Worm (Caenorhabditis elegans) whole organism, young adult: ENCODE data around the gene gspd-1.

ENCODE experiments used
- D2030.7 ChIP-seq: fragments of 200-800 bp; sonication (Bioruptor generic); IDR thresholded peaks from 2 replicates; pipeline ENCODE4 v1.3.6; 2022; ENCODE audit warnings: missing genetic modification reagents, missing genetic modification characterization, missing compliant biosample characterization
- F33H1.4 ChIP-seq: fragments of 200-800 bp; sonication (Bioruptor generic); IDR thresholded peaks from 2 replicates; pipeline ENCODE4 v1.3.6; 2022; ENCODE audit warnings: missing genetic modification reagents, missing genetic modification characterization, missing compliant biosample characterization
- F37B4.10 ChIP-seq: fragments of 200-800 bp; sonication (Bioruptor generic); IDR thresholded peaks from 2 replicates; pipeline ENCODE4 v1.3.6; 2022; ENCODE audit warnings: missing genetic modification characterization, missing compliant biosample characterization
- F49E8.2 ChIP-seq: sonication (generic microtip); optimal IDR thresholded peaks from 3 replicates; lab custom pipeline; 2017; ENCODE audit warnings: missing genetic modification characterization, mild to moderate bottlenecking, missing compliant biosample characterization, antibody characterized with exemption, moderate library complexity; ENCODE audit not compliant: insufficient read depth
- F52B5.7 ChIP-seq: sonication (generic microtip); optimal IDR thresholded peaks from 2 replicates; lab custom pipeline; 2016; ENCODE audit warnings: mild to moderate bottlenecking, missing genetic modification characterization, missing compliant biosample characterization
- T07F8.4 ChIP-seq: sonication (generic microtip); optimal IDR thresholded peaks from 2 replicates; lab custom pipeline; 2016; ENCODE audit warnings: mild to moderate bottlenecking, missing genetic modification characterization, moderate library complexity, missing compliant biosample characterization
- T26A5.8 ChIP-seq: sonication (generic microtip); optimal IDR thresholded peaks from 2 replicates; lab custom pipeline; 2016; ENCODE audit warnings: missing genetic modification characterization, missing compliant biosample characterization
- Y53G8AR.9 ChIP-seq: fragments of 200-800 bp; sonication (Bioruptor generic); conservative IDR thresholded peaks from 2 replicates; pipeline ENCODE4 v1.3.6; 2022; ENCODE audit warnings: missing genetic modification reagents, missing genetic modification characterization, missing compliant biosample characterization
- aptf-2 ChIP-seq: fragments of 200-800 bp; sonication (Bioruptor generic); conservative IDR thresholded peaks from 2 replicates; pipeline ENCODE4 v1.3.6; 2022; ENCODE audit warnings: missing genetic modification reagents, missing genetic modification characterization, missing compliant biosample characterization
- aptf-3 ChIP-seq: fragments of 200-800 bp; sonication (Bioruptor generic); IDR thresholded peaks from 2 replicates; pipeline ENCODE4 v1.3.6; 2022; ENCODE audit warnings: missing genetic modification characterization, missing compliant biosample characterization
- atf-7 ChIP-seq: sonication (generic microtip); optimal IDR thresholded peaks from 2 replicates; lab custom pipeline; 2017; ENCODE audit warnings: mild to moderate bottlenecking, missing genetic modification characterization, missing compliant biosample characterization
- bed-1 ChIP-seq: fragments of 200-800 bp; sonication (Bioruptor generic); IDR thresholded peaks from 2 replicates; pipeline ENCODE4 v1.3.6; 2022; ENCODE audit warnings: missing genetic modification reagents, missing genetic modification characterization, missing compliant biosample characterization
- bed-2 ChIP-seq: fragments of 200-800 bp; sonication (Bioruptor generic); IDR thresholded peaks from 2 replicates; pipeline ENCODE4 v1.3.6; 2022; ENCODE audit warnings: missing genetic modification reagents, missing genetic modification characterization, missing compliant biosample characterization
- ccch-3 ChIP-seq: fragments of 200-800 bp; sonication (Bioruptor generic); optimal IDR thresholded peaks from 2 replicates; lab custom pipeline; 2018; ENCODE audit warnings: mild to moderate bottlenecking, missing genetic modification characterization, missing compliant biosample characterization
- cebp-1 ChIP-seq, 2 experiments: fragments of 200-800 bp in 1 of 2; sonication (Bioruptor generic) in 1 of 2; sonication (generic microtip) in 1 of 2; IDR thresholded peaks in 1 of 2; optimal IDR thresholded peaks in 1 of 2; 2 replicates each; pipeline versions ENCODE4 v1.3.6 to Lab custom; 2017 to 2022; ENCODE audit warnings: missing compliant biosample characterization in 2 of 2, missing genetic modification characterization in 2 of 2, mild to moderate bottlenecking in 1 of 2, missing genetic modification reagents in 1 of 2, moderate library complexity in 1 of 2
- ceh-40 ChIP-seq: fragments of 200-800 bp; sonication (Bioruptor generic); IDR thresholded peaks from 2 replicates; pipeline ENCODE4 v1.3.6; 2022; ENCODE audit warnings: missing genetic modification characterization, missing compliant biosample characterization
- ceh-79 ChIP-seq: sonication (generic microtip); optimal IDR thresholded peaks from 2 replicates; lab custom pipeline; 2017; ENCODE audit warnings: mild to moderate bottlenecking, missing genetic modification characterization, missing compliant biosample characterization
- dox-1 ChIP-seq: fragments of 200-800 bp; sonication (Bioruptor generic); IDR thresholded peaks from 2 replicates; pipeline ENCODE4 v1.3.6; 2022; ENCODE audit warnings: missing genetic modification reagents, missing genetic modification characterization, missing compliant biosample characterization
- egl-44 ChIP-seq: fragments of 200-800 bp; sonication (Bioruptor generic); IDR thresholded peaks from 2 replicates; pipeline ENCODE4 v1.3.6; 2022; ENCODE audit warnings: missing genetic modification reagents, missing genetic modification characterization, missing compliant biosample characterization
- ekl-4 ChIP-seq: fragments of 200-800 bp; sonication (Bioruptor generic); IDR thresholded peaks from 2 replicates; pipeline ENCODE4 v1.3.6; 2022; ENCODE audit warnings: missing genetic modification reagents, missing genetic modification characterization, missing compliant biosample characterization
- fkh-3 ChIP-seq: sonication (generic microtip); optimal IDR thresholded peaks from 2 replicates; lab custom pipeline; 2016; ENCODE audit warnings: mild to moderate bottlenecking, missing genetic modification characterization, missing compliant biosample characterization
- hmg-1.2 ChIP-seq: fragments of 200-800 bp; sonication (Bioruptor generic); IDR thresholded peaks from 2 replicates; pipeline ENCODE4 v1.3.6; 2022; ENCODE audit warnings: missing genetic modification reagents, missing genetic modification characterization, missing compliant biosample characterization
- lag-1 ChIP-seq: fragments of 200-800 bp; sonication (Bioruptor generic); IDR thresholded peaks from 2 replicates; pipeline ENCODE4 v1.3.6; 2022; ENCODE audit warnings: missing genetic modification reagents, missing genetic modification characterization, missing compliant biosample characterization
- let-526 ChIP-seq: fragments of 200-800 bp; sonication (Bioruptor generic); IDR thresholded peaks from 2 replicates; pipeline ENCODE4 v1.3.6; 2022; ENCODE audit warnings: missing genetic modification reagents, missing genetic modification characterization, missing compliant biosample characterization
- let-607 ChIP-seq, 2 experiments: fragments of 200-800 bp in 1 of 2; sonication (Bioruptor generic) in 1 of 2; sonication (generic microtip) in 1 of 2; optimal IDR thresholded peaks; 2 replicates each; lab custom pipeline; 2016 to 2018; ENCODE audit warnings: mild to moderate bottlenecking in 2 of 2, missing compliant biosample characterization in 2 of 2, missing genetic modification characterization in 2 of 2, moderate library complexity in 2 of 2, missing genotype in 1 of 2
- lin-26 ChIP-seq: fragments of 200-800 bp; sonication (Bioruptor generic); IDR thresholded peaks from 2 replicates; pipeline ENCODE4 v1.3.6; 2022; ENCODE audit warnings: missing genetic modification reagents, missing genetic modification characterization, missing compliant biosample characterization
- lin-40 ChIP-seq: sonication (generic microtip); optimal IDR thresholded peaks from 2 replicates; lab custom pipeline; 2016; ENCODE audit warnings: missing genetic modification characterization, mild to moderate bottlenecking, missing compliant biosample characterization, missing genotype, missing genetic modification reagents
- lir-1 ChIP-seq: fragments of 200-800 bp; sonication (Bioruptor generic); conservative IDR thresholded peaks from 2 replicates; pipeline ENCODE4 v1.3.6; 2022; ENCODE audit warnings: missing genetic modification reagents, missing genetic modification characterization, missing compliant biosample characterization
- lsl-1 ChIP-seq: fragments of 200-800 bp; sonication (Bioruptor generic); optimal IDR thresholded peaks from 2 replicates; lab custom pipeline; 2018; ENCODE audit warnings: mild to moderate bottlenecking, missing genetic modification characterization, moderate library complexity, missing compliant biosample characterization
- madf-3 ChIP-seq: fragments of 200-800 bp; sonication (Bioruptor generic); IDR thresholded peaks from 2 replicates; pipeline ENCODE4 v1.3.6; 2022; ENCODE audit warnings: missing genetic modification reagents, missing genetic modification characterization, missing compliant biosample characterization
- nhr-80 ChIP-seq: sonication (generic microtip); optimal IDR thresholded peaks from 2 replicates; lab custom pipeline; 2016; ENCODE audit warnings: missing genetic modification characterization, missing compliant biosample characterization
- pha-4 ChIP-seq: fragments of 150-350 bp; sonication (generic microtip); optimal IDR thresholded peaks from 2 replicates; lab custom pipeline; 2014; ENCODE audit warnings: missing biosample characterization, missing genetic modification reagents, missing genetic modification characterization
- snpc-1.1 ChIP-seq: sonication (generic microtip); optimal IDR thresholded peaks from 2 replicates; lab custom pipeline; 2017; ENCODE audit warnings: missing genetic modification characterization, mild to moderate bottlenecking, missing compliant biosample characterization, antibody characterized with exemption, moderate library complexity, missing genotype, missing genetic modification reagents; ENCODE audit not compliant: insufficient read depth
- snpc-1.3 ChIP-seq: sonication (generic microtip); optimal IDR thresholded peaks from 2 replicates; lab custom pipeline; 2017; ENCODE audit warnings: missing genetic modification characterization, mild to moderate bottlenecking, missing compliant biosample characterization, antibody characterized with exemption, moderate library complexity, missing genotype, missing genetic modification reagents; ENCODE audit not compliant: insufficient read depth
- snpc-3.4 ChIP-seq: sonication (generic microtip); optimal IDR thresholded peaks from 2 replicates; lab custom pipeline; 2017; ENCODE audit warnings: missing genetic modification characterization, mild to moderate bottlenecking, missing compliant biosample characterization, antibody characterized with exemption, moderate library complexity, missing genotype, missing genetic modification reagents
- somi-1 ChIP-seq: fragments of 200-800 bp; sonication (Bioruptor generic); optimal IDR thresholded peaks from 2 replicates; lab custom pipeline; 2018; ENCODE audit warnings: mild to moderate bottlenecking, missing genetic modification characterization, missing compliant biosample characterization
- tlf-1 ChIP-seq: fragments of 200-800 bp; sonication (Bioruptor generic); optimal IDR thresholded peaks from 2 replicates; lab custom pipeline; 2018; ENCODE audit warnings: mild to moderate bottlenecking, missing genetic modification characterization, missing compliant biosample characterization
- unc-130 ChIP-seq: sonication (generic microtip); optimal IDR thresholded peaks from 2 replicates; lab custom pipeline; 2016; ENCODE audit warnings: missing genetic modification reagents, missing genetic modification characterization, missing compliant biosample characterization
- zfh-2 ChIP-seq: fragments of 200-800 bp; sonication (Bioruptor generic); conservative IDR thresholded peaks from 2 replicates; pipeline ENCODE4 v1.3.6; 2022; ENCODE audit warnings: missing genetic modification reagents, missing genetic modification characterization, missing compliant biosample characterization
- ztf-25 ChIP-seq: fragments of 200-800 bp; sonication (Bioruptor generic); IDR thresholded peaks from 2 replicates; pipeline ENCODE4 v1.3.6; 2022; ENCODE audit warnings: missing genetic modification reagents, missing genetic modification characterization, missing compliant biosample characterization
- ztf-6 ChIP-seq: fragments of 200-800 bp; sonication (Bioruptor generic); IDR thresholded peaks from 2 replicates; pipeline ENCODE4 v1.3.6; 2022; ENCODE audit warnings: missing genetic modification reagents, missing genetic modification characterization, missing compliant biosample characterization

The gspd-1 gene

DNA sequence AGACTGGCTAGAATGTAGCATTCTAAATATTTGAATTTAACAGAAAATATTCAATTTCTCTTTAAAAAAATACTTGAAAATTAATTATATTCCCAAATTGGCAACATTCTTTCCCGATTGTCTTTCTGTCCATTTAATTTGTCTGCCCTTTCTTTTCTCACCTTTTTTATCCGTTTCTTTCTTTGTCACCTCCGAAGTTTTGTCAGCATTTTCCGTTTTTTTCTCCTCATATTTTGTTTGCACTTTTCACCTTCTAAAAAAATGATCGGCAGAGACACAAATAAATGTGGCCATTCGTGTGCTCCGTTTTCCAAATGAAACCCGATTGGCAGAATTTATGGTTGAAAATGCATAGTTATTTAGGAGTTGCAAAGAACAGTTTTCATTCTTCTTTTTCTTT, 1.1 kb upstream of the gspd-1 start:
- TF ChIP-seq ztf-25 (GFP tag; lab: Robert Waterston, UW) = no peak
- peak; percentile 5 for TF ChIP-seq nhr-80
- TF ChIP-seq aptf-2 (GFP tag; lab: Robert Waterston, UW) = no peak
- no peak for TF ChIP-seq unc-130 (GFP tag; lab: Kevin White, UChicago)
- TF ChIP-seq ccch-3 = no peak
- TF ChIP-seq let-607 (tag; optimal IDR thresholded peaks at IDR 0.05; lab: Kevin White, UChicago) = no peak
- TF ChIP-seq F37B4.10 (GFP tag; lab: Robert Waterston, UW) = no peak
- no peak for TF ChIP-seq ztf-6 (GFP tag; lab: Robert Waterston, UW)

DNA sequence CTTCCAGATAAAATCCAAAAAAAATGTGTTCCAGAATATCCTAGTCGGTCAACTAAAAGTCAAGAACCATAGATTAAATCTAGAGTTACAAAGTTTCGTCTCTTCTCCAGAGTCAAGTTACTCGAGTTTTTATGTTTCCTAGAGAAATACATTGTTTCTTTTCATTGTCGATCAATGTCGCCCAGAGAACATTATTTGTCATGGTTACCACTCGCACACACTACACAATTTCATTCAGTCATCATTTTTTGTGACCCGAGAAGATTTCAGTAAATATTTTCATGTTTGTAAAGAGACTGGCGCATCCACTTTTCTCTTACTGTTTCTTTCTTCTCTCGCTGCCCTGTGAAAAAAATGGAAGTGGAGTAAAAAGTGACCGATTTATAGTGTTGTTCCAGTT, 579 bp upstream of the gspd-1 start:
- TF ChIP-seq bed-1 = no peak
- no peak for TF ChIP-seq ekl-4 (GFP tag; lab: Robert Waterston, UW)
- no peak for TF ChIP-seq T26A5.8
- no peak for TF ChIP-seq egl-44
- no peak for TF ChIP-seq ceh-40 (GFP tag; lab: Robert Waterston, UW)
- TF ChIP-seq zfh-2 (GFP tag; lab: Robert Waterston, UW) = no peak
- no peak for TF ChIP-seq madf-3 (GFP tag; lab: Robert Waterston, UW)
- TF ChIP-seq atf-7 (tag; lab: Kevin White, UChicago) = no peak
- no peak for TF ChIP-seq tlf-1 (GFP tag; lab: Kevin White, UChicago)
- no peak for TF ChIP-seq fkh-3 (tag; lab: Kevin White, UChicago)
- no peak for TF ChIP-seq lag-1 (GFP tag; lab: Robert Waterston, UW)
- TF ChIP-seq somi-1 (GFP tag; lab: Kevin White, UChicago) = no peak

DNA sequence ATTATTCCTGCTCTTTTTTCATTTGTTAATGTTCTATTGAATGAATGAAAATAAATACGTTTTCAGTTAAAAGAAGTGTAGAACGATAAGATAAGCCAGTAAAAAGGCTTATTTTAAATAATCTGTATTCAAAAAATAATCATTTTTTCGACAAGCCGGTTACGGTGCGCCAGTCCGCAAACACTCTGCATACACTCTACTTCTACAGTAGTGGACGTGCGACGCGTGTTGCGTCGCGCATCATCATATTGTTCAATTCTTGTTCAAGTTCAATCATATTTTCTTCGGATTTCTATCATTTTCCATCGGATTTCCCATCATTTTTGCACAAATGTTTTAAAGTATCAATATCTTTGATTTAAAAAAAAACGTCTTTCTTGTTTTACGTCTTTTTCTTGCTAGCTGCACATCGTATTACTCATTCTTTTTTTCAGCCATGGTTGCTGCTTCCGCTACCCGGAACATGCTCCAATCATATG, 2.7 kb downstream of the gspd-1 start, which contains the start of gene B0035.18:
Gene B0035.18 (plus strand): TSS at position 429 of the 479 bp plus-strand sequence.
- peak; percentile 11; the same call in 1 of the 2 replicates for TF ChIP-seq hmg-1.2
- peak; percentile 30; the same call in 1 of the 2 replicates for TF ChIP-seq D2030.7
- no peak for TF ChIP-seq aptf-3 (GFP tag; lab: Robert Waterston, UW)
- peak; percentile 9 for TF ChIP-seq snpc-1.3 (tag; lab: Kevin White, UChicago)
- TF ChIP-seq snpc-3.4 (tag; lab: Kevin White, UChicago) = peak; percentile 53
- TF ChIP-seq ceh-79 (tag; lab: Kevin White, UChicago) = no peak
- no peak for TF ChIP-seq bed-2 (GFP tag; lab: Robert Waterston, UW)
- TF ChIP-seq lsl-1 (GFP tag; lab: Kevin White, UChicago) = peak; percentile 89
- peak; percentile 91 for TF ChIP-seq madf-3 (GFP tag; lab: Robert Waterston, UW)
- TF ChIP-seq T07F8.4 (tag; lab: Kevin White, UChicago) = no peak
- TF ChIP-seq, all 124 proteins: peak for 6

DNA sequence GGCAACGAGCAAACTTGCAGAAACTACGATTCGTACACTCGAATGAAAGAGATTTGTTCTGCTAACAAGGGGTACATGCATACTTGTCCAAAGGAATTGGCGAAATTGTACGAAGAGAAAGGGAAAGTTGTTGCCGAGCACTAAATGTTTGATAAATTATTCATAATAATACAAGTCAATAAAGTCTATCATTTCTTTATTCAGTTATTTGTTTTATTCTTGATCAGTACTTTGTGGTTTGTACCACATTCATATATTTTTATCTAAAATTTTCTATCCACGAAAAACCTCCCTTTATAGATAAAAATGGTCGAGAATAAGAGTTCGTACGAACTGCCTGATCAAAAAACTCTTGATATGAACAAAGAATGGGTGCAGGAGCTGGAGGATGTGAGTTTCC, 3.3 kb downstream of the gspd-1 start, which contains the start of gene edg-1:
Gene edg-1 (plus strand): TSS at position 301 of the 400 bp plus-strand sequence.
- TF ChIP-seq F49E8.2 (tag; lab: Kevin White, UChicago) (peak; percentile 7), lin-40 (tag; lab: Kevin White, UChicago) (no peak), let-526 (no peak), lsl-1 (GFP tag; lab: Kevin White, UChicago) (no peak)
- TF ChIP-seq, all 124 proteins: peak for 1

DNA sequence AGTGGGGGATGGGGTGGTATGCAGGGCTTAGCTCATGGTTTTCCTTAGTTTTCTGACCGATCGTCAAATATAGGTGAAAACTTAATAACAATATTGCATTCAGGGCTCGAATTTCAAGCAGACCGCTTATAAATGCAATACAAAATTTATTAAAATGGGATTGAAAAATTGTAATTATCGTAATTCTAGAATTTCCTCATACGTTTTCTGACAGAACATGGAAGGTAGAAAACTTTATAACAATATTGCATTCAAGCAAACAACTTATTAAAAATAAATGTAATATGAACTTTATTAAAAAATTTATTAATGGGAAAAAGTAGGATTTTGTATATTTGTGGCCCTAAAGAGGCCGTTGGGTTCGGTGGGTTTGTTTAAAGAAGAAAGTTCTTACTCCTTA, 6.4 kb downstream of the gspd-1 start:
- no peak for TF ChIP-seq F52B5.7
- TF ChIP-seq tlf-1 (GFP tag; lab: Kevin White, UChicago) = no peak
- TF ChIP-seq hmg-1.2 = peak; percentile 34
- no peak for TF ChIP-seq snpc-1.1
- TF ChIP-seq pha-4 = no peak
- peak; percentile 64; the same call in 1 of the 2 replicates for TF ChIP-seq dox-1 (GFP tag; lab: Robert Waterston, UW)
- 0 out of 2 replicates have a peak, but pooled peaks have one; percentile 57 for TF ChIP-seq Y53G8AR.9 (GFP tag; lab: Robert Waterston, UW)
- peak; percentile 79 for TF ChIP-seq lin-26 (GFP tag; lab: Robert Waterston, UW)
- TF ChIP-seq F33H1.4 (GFP tag; lab: Robert Waterston, UW) = peak; percentile 37; the same call in 1 of the 2 replicates
- no peak for TF ChIP-seq lir-1
- TF ChIP-seq cebp-1 (GFP tag; IDR thresholded peaks at IDR 0.05; lab: Robert Waterston, UW) = no peak
- no peak for TF ChIP-seq cebp-1 (tag; optimal IDR thresholded peaks at IDR 0.05; lab: Kevin White, UChicago)
